Worm (Caenorhabditis elegans): Measurements from ENCODE around the gene C25F9.14.
"Not testable (repeated sequence)": the region's sequence is repeated elsewhere in the genome, so short reads cannot be mapped to it uniquely, and the experiment has no call there.

The C25F9.14 gene

ce11 chrV:19448805-19449204, 12.5 kb downstream of the C25F9.14 start, which contains the start of gene M04C3.2:
Gene M04C3.2 (minus strand): TSS chrV:19448905.
- TF ChIP-seq ceh-20 (GFP tag; IDR thresholded peaks at IDR 0.05) (no peak), nhr-41 (GFP tag; IDR thresholded peaks at IDR 0.05) (no peak), nhr-25 (tag; optimal IDR thresholded peaks at IDR 0.05; ENCODE audit: borderline replicate concordance, insufficient read depth) (no peak), ZK337.2 (GFP tag; IDR thresholded peaks at IDR 0.05) (no peak), F37D6.2 (tag; optimal IDR thresholded peaks at IDR 0.05) (no peak), ctbp-1 (GFP tag; IDR thresholded peaks at IDR 0.05) (no peak), rbr-2 (tag; optimal IDR thresholded peaks at IDR 0.05) (no peak), unc-130 (GFP tag; optimal IDR thresholded peaks at IDR 0.05) (no peak)

ce11 chrV:19449544-19449943, 13.3 kb downstream of the C25F9.14 start, which contains the start of gene M04C3.5:
Gene M04C3.5 (plus strand): TSS chrV:19449733.
- TF ChIP-seq pqm-1 (tag; optimal IDR thresholded peaks at IDR 0.05) (peak; percentile 55), nhr-28 (tag; optimal IDR thresholded peaks at IDR 0.05) (peak; percentile 23), dmd-6 (GFP tag; IDR thresholded peaks at IDR 0.05) (peak; percentile 61), aha-1 (tag) (peak; percentile 48), ceh-82 (tag; optimal IDR thresholded peaks at IDR 0.05) (no peak), daf-16 (GFP tag; optimal IDR thresholded peaks at IDR 0.05) (no peak), daf-16 (tag; optimal IDR thresholded peaks at IDR 0.05) (peak; percentile 35), hlh-11 (tag; optimal IDR thresholded peaks at IDR 0.05) (peak; percentile 26), nhr-42 (GFP tag; IDR thresholded peaks at IDR 0.05) (no peak), unc-62 (GFP tag; optimal IDR thresholded peaks at IDR 0.05 in 1 of 2) (peak in 1 of 2 experiments; percentile 67), unc-62 (tag; optimal IDR thresholded peaks at IDR 0.05) (no peak)

ce11 chrV:19455650-19456049, 19.4 kb downstream of the C25F9.14 start, which contains the start of the genes Y43F8B.13 and Y43F8B.14:
Gene Y43F8B.13 (plus strand): TSS chrV:19455950.
Gene Y43F8B.14 (minus strand): TSS chrV:19455971.
- TF ChIP-seq php-3 (GFP tag; IDR thresholded peaks at IDR 0.05) (no peak), daf-16 (GFP tag; optimal IDR thresholded peaks at IDR 0.05) (no peak), daf-16 (tag; optimal IDR thresholded peaks at IDR 0.05) (peak; percentile 35), lsy-2 (tag; optimal IDR thresholded peaks at IDR 0.05) (no peak), pqm-1 (tag; optimal IDR thresholded peaks at IDR 0.05) (peak; percentile 56), snpc-4 (tag; optimal IDR thresholded peaks at IDR 0.05) (no peak), hlh-30 (tag; optimal IDR thresholded peaks at IDR 0.05; ENCODE audit: insufficient read depth) (no peak)

ce11 chrV:19457120-19457519, 20.8 kb downstream of the C25F9.14 start, which contains the start of gene Y43F8B.24:
Gene Y43F8B.24 (plus strand): TSS chrV:19457420.
- TF ChIP-seq dpl-1 (GFP tag; optimal IDR thresholded peaks at IDR 0.05) (no peak), unc-62 (GFP tag; optimal IDR thresholded peaks at IDR 0.05 in 1 of 2) (peak in 1 of 2 experiments; percentile 7), unc-62 (tag; optimal IDR thresholded peaks at IDR 0.05) (no peak), attf-4 (tag; optimal IDR thresholded peaks at IDR 0.05) (no peak), daf-16 (GFP tag; optimal IDR thresholded peaks at IDR 0.05) (no peak), daf-16 (tag; optimal IDR thresholded peaks at IDR 0.05) (peak; percentile 17), mxl-2 (GFP tag; conservative IDR thresholded peaks at IDR 0.05) (no peak), dmd-6 (GFP tag; IDR thresholded peaks at IDR 0.05) (no peak), mes-2 (tag; optimal IDR thresholded peaks at IDR 0.05; ENCODE audit: poor library complexity, severe bottlenecking) (no peak), tra-1 (GFP tag; IDR thresholded peaks at IDR 0.05) (no peak)

ce11 chrV:19459501-19459900, 23.2 kb downstream of the C25F9.14 start:
- TF ChIP-seq tra-1 (GFP tag; IDR thresholded peaks at IDR 0.05) (peak; percentile 26; the same call in 1 of the 2 replicates), php-3 (GFP tag; IDR thresholded peaks at IDR 0.05) (peak; percentile 98), daf-16 (tag; optimal IDR thresholded peaks at IDR 0.05) (peak; percentile 31)
- TF ChIP-seq daf-16 (GFP tag; optimal IDR thresholded peaks at IDR 0.05): not testable (repeated sequence)

ce11 chrV:19462020-19462419, 25.7 kb downstream of the C25F9.14 start, which contains the start of gene Y43F8B.15:
Gene Y43F8B.15 (minus strand): TSS chrV:19462120.
- TF ChIP-seq nhr-102 (tag; optimal IDR thresholded peaks at IDR 0.05) (no peak), gei-8 (GFP tag; optimal IDR thresholded peaks at IDR 0.05) (no peak), hmg-1.1 (GFP tag; IDR thresholded peaks at IDR 0.05) (no peak), snpc-1.2 (GFP tag; IDR thresholded peaks at IDR 0.05) (no peak), ZK337.2 (GFP tag; IDR thresholded peaks at IDR 0.05) (no peak), nhr-48 (tag; optimal IDR thresholded peaks at IDR 0.05) (no peak), lin-39 (tag; optimal IDR thresholded peaks at IDR 0.05) (no peak), lir-3 (tag; optimal IDR thresholded peaks at IDR 0.05) (no peak), saeg-2 (GFP tag; IDR thresholded peaks at IDR 0.05) (no peak), fos-1 (tag; optimal IDR thresholded peaks at IDR 0.05) (no peak), spr-3 (GFP tag; optimal IDR thresholded peaks at IDR 0.05) (no peak)
